Fruit fly (Drosophila melanogaster) whole organism, wandering third instar larva: ENCODE measurements around the gene CG12236.

ENCODE experiments used
- Hnf4 ChIP-seq: fragments of 200-800 bp; sonication (Bioruptor generic); optimal IDR thresholded peaks from 2 replicates; lab custom pipeline; 2016; ENCODE audit warnings: missing biosample characterization, mild to moderate bottlenecking, missing genetic modification characterization
- OdsH ChIP-seq: fragments of 200-800 bp; sonication (Bioruptor generic); optimal IDR thresholded peaks from 2 replicates; lab custom pipeline; 2016; ENCODE audit warnings: missing biosample characterization, mild to moderate bottlenecking, missing genetic modification characterization
- Rel ChIP-seq, 2 experiments: fragments of 200-800 bp; sonication (Bioruptor generic) in 1 of 2; optimal IDR thresholded peaks; 2 replicates in 1 of 2; 3 replicates in 1 of 2; lab custom pipeline; 2016 to 2019; ENCODE audit warnings: mild to moderate bottlenecking in 2 of 2, missing biosample characterization in 2 of 2, missing genetic modification characterization in 2 of 2, moderate library complexity in 1 of 2
- psq ChIP-seq: fragments of 200-800 bp; sonication (Bioruptor generic); optimal IDR thresholded peaks from 3 replicates; lab custom pipeline; 2017; ENCODE audit warnings: missing biosample characterization, mild to moderate bottlenecking, missing genetic modification characterization, moderate library complexity
- usp ChIP-seq: fragments of >200 bp; optimal IDR thresholded peaks from 2 replicates; lab custom pipeline; 2017; ENCODE audit warnings: missing biosample characterization, missing genetic modification characterization
- woc ChIP-seq: sonication (Bioruptor generic); optimal IDR thresholded peaks from 2 replicates; lab custom pipeline; 2016; ENCODE audit warnings: missing biosample characterization, mild to moderate bottlenecking, missing genetic modification characterization

- TF ChIP-seq Hnf4 (peak; percentile 54), woc (GFP tag; lab: Kevin White, UChicago) (no peak), OdsH (GFP tag; lab: Kevin White, UChicago) (no peak), psq (GFP tag; lab: Kevin White, UChicago) (no peak), usp (GFP tag; lab: Kevin White, UChicago) (no peak), Rel (GFP tag; optimal IDR thresholded peaks at IDR 0.05; lab: Kevin White, UChicago) (no peak), Rel (tag; optimal IDR thresholded peaks at IDR 0.05; lab: Kevin White, UChicago) (peak; percentile 37)
Measured at dm6 chrX:5883394-5883793, 24.5 kb upstream of the CG12236 start.
